Worm (Caenorhabditis elegans): ENCODE measurements around the gene C07A4.3.
A peak's percentile ranks its signal among the peaks of the same experiment; 100 is the strongest.

C07A4.3 gene

ce11 chrX:10219184-10219705 lies 44.5 kb downstream of the C07A4.3 start:
- TF ChIP-seq ceh-48 (tag; optimal IDR thresholded peaks at IDR 0.05) (no peak), ets-4 (tag; optimal IDR thresholded peaks at IDR 0.05) (no peak), mec-3 (tag; optimal IDR thresholded peaks at IDR 0.05; ENCODE audit: borderline replicate concordance) (no peak), unc-3 (GFP tag; conservative IDR thresholded peaks at IDR 0.05) (no peak), unc-3 (tag; optimal IDR thresholded peaks at IDR 0.05) (peak; percentile 61)

Data from whole organism, late embryonic.